Worm (Caenorhabditis elegans): ENCODE data around the gene C15H9.3.

DNA sequence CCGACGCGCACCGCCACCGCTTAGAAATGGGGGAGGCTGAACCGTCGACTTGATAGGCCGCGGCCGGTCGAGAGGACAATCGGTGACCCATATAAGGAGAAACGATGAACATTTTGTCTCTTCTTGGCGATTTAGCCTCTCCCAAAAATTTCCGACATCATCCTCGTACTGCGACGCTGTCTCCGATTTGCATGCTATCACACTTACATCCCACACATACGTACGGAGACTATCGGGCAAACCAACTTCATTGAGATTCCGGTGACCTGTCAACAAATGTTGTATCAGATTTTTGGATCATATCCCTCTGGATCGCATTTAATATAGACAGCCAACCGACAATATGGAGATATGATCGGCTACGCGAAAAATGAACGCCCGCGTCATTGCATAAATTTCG, 49.0 kb upstream of the C15H9.3 start:
- TF ChIP-seq nhr-237 (tag; optimal IDR thresholded peaks at IDR 0.05) (no peak), ceh-43 (GFP tag; optimal IDR thresholded peaks at IDR 0.05) (no peak), drap-1 (GFP tag; optimal IDR thresholded peaks at IDR 0.05) (no peak), nhr-76 (tag; optimal IDR thresholded peaks at IDR 0.05) (no peak), lsy-2 (tag; optimal IDR thresholded peaks at IDR 0.05) (no peak), lin-13 (tag; optimal IDR thresholded peaks at IDR 0.05) (no peak), cnd-1 (tag; optimal IDR thresholded peaks at IDR 0.05) (no peak)

Measured in whole organism, mixed stage, embryonic.